Worm (Caenorhabditis elegans) whole organism, L4/young adult: ENCODE results near the gene fipr-25.

Experiments used
- W03F9.2 ChIP-seq: fragments of 150-350 bp; optimal IDR thresholded peaks from 2 replicates; lab custom pipeline; 2014; ENCODE audit warnings: missing biosample characterization, missing genetic modification characterization
- dao-5 ChIP-seq: sonication (generic microtip); optimal IDR thresholded peaks from 2 replicates; lab custom pipeline; 2016; ENCODE audit warnings: missing genotype, missing genetic modification characterization, moderate library complexity, missing compliant biosample characterization
- him-1 ChIP-seq: sonication (generic microtip); optimal IDR thresholded peaks from 2 replicates; lab custom pipeline; 2016; ENCODE audit warnings: missing genotype, missing genetic modification reagents, missing genetic modification characterization, missing compliant biosample characterization

DNA sequence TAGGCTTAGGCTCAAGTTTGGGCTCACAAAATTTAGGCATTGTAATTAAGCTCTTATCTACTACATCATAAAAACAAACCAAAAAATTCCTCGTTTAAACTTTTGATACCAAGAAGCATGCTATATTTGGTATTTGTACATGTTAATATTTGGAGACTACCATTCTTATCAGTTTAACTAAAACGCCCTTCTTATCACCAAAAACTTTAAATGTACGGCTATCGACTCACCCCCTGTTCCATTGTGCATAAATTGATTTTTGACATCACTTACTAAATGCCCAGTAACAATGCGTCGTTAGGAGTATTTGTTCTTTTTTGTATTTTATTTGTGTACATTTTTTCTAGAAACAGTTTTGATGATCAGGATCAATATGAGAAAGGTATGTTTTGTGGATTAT is 30.2 kb upstream of the fipr-25 start, which contains the start of gene T06A1.5:
- TF ChIP-seq W03F9.2 (tag; lab: Kevin White, UChicago) (no peak), dao-5 (no peak), him-1 (tag; lab: Kevin White, UChicago) (no peak)
